Worm (Caenorhabditis elegans) whole organism, midembryonic: Measurements from ENCODE around the gene gld-3.

Experiments
- T22C8.4 ChIP-seq: fragments of 200-800 bp; sonication (Bioruptor generic); IDR thresholded peaks from 2 replicates; pipeline ENCODE4 v1.3.6; 2022; ENCODE audit warnings: missing genetic modification characterization, missing compliant biosample characterization
- med-1 ChIP-seq: sonication (generic microtip); optimal IDR thresholded peaks from 2 replicates; lab custom pipeline; 2017; ENCODE audit warnings: missing genetic modification characterization, mild to moderate bottlenecking, missing compliant biosample characterization, antibody characterized with exemption, missing genetic modification reagents; ENCODE audit not compliant: insufficient read depth

DNA sequence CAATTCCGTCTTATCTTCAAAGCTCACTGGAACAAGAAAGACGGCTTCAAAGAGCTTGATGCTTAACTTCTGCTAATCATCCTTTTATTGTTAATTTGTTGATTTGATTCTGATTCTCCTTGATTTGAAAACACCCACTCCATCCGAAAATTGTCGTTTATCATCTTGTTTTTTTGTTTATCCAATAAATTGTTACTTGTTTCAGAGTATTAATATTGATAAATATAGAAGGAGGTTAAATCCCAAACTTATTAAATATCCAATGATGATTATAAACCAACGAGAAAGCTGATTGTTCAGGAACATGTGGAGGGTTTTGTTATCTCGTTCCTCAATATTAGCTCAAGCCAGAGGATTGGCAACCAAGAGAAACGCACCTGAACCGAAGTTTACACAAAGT lies 19.7 kb upstream of the gld-3 start, which contains the start of gene F10E7.6:
- TF ChIP-seq med-1 (no peak), T22C8.4 (GFP tag; lab: Robert Waterston, UW) (no peak)
